Fruit fly (Drosophila melanogaster) whole organism, embryonic: ENCODE data around the gene pkaap.
A peak's percentile ranks its signal among the peaks of the same experiment; 100 is the strongest.

ENCODE experiments used
- BtbVII ChIP-seq: fragments of 200-800 bp; sonication (Bioruptor generic); optimal IDR thresholded peaks from 3 replicates; lab custom pipeline; 2017; ENCODE audit warnings: missing biosample characterization, mild to moderate bottlenecking, missing genetic modification characterization
- CG11247 ChIP-seq: fragments of 200-800 bp; sonication (Bioruptor generic); IDR thresholded peaks from 2 replicates; pipeline ENCODE4 v1.3.6; 2022; ENCODE audit warnings: missing biosample characterization, missing genetic modification characterization
- CG1832 ChIP-seq: fragments of 200-800 bp; sonication (Bioruptor generic); optimal IDR thresholded peaks from 2 replicates; lab custom pipeline; 2017; ENCODE audit warnings: missing biosample characterization, mild to moderate bottlenecking, missing genetic modification characterization, inconsistent platforms
- CG31224 ChIP-seq: fragments of 200-800 bp; sonication (Bioruptor generic); IDR thresholded peaks from 2 replicates; pipeline ENCODE4 v1.3.6; 2022; ENCODE audit warnings: missing biosample characterization, missing genetic modification characterization
- CG31441 ChIP-seq: fragments of 200-800 bp; sonication (Bioruptor generic); IDR thresholded peaks from 2 replicates; pipeline ENCODE4 v1.3.6; 2022; ENCODE audit warnings: missing biosample characterization, missing genetic modification characterization
- CG4617 ChIP-seq: fragments of 200-800 bp; sonication (Bioruptor generic); optimal IDR thresholded peaks from 3 replicates; lab custom pipeline; 2016; ENCODE audit warnings: missing biosample characterization, missing genetic modification characterization, borderline replicate concordance
- Ets65A ChIP-seq: fragments of 200-800 bp; sonication (Bioruptor generic); peaks from one replicate; lab custom pipeline; 2016; ENCODE audit warnings: missing biosample characterization, missing genetic modification characterization
- Poxn ChIP-seq: fragments of 200-800 bp; sonication (Bioruptor generic); IDR thresholded peaks from 2 replicates; pipeline ENCODE4 v1.3.6; 2022; ENCODE audit warnings: missing biosample characterization, missing genetic modification characterization
- disco-r ChIP-seq: fragments of 200-800 bp; sonication (Bioruptor generic); optimal IDR thresholded peaks from 2 replicates; lab custom pipeline; 2016; ENCODE audit warnings: missing biosample characterization, missing genetic modification characterization
- hb ChIP-seq: fragments of 200-800 bp; sonication (Bioruptor generic); IDR thresholded peaks from 3 replicates; pipeline ENCODE4 v1.3.6; 2022; ENCODE audit warnings: missing biosample characterization, missing genetic modification characterization; ENCODE audit not compliant: partially characterized antibody
- rib ChIP-seq: fragments of 200-800 bp; sonication (Bioruptor generic); IDR thresholded peaks from 2 replicates; pipeline ENCODE4 v1.3.6; 2022; ENCODE audit warnings: missing biosample characterization, missing genetic modification characterization
- sr ChIP-seq: fragments of 200-800 bp; sonication (Bioruptor generic); IDR thresholded peaks from 3 replicates; pipeline ENCODE4 v1.3.6; 2022; ENCODE audit warnings: missing biosample characterization, missing genetic modification characterization

- no peak for TF ChIP-seq CG11247
- no peak for TF ChIP-seq Ets65A
- TF ChIP-seq CG31441: no peak
- no peak for TF ChIP-seq rib
- TF ChIP-seq Poxn (GFP tag; lab: Robert Waterston, UW): no peak
- TF ChIP-seq disco-r (GFP tag; lab: Kevin White, UChicago): no peak
- no peak for TF ChIP-seq sr
- no peak for TF ChIP-seq CG4617 (GFP tag; lab: Kevin White, UChicago)
- TF ChIP-seq BtbVII (GFP tag; lab: Kevin White, UChicago): peak; percentile 12
- TF ChIP-seq CG1832 (GFP tag; lab: Kevin White, UChicago): no peak
- no peak for TF ChIP-seq hb
- no peak for TF ChIP-seq CG31224 (GFP tag; lab: Robert Waterston, UW)
Observed at dm6 chr2L:16315844-16316243, 27.8 kb downstream of the pkaap start.
